Fruit fly (Drosophila melanogaster): ENCODE measurements around the gene Cpr65Ea.

The Cpr65Ea gene

DNA sequence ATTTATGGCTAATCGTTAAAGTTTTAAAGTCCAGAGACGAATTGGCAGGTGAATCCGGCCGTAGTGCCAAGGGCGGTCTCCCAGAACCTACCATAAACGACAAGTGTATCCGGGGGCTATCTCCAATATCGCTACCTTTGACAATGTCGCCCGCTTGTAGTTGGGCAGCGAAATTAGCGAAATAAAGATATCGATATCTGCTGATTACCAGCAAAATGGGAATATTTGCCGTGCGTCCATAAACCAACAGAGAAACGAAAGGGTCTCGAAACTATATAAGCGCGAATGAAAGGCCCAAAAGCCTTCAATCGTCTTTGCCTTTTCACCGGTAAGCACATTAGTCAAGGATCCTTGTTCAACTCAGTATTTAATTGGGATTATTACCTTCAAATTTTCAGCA lies 44.2 kb upstream of the Cpr65Ea start, which contains the start of gene Acbp3:
Gene Acbp3, plus strand, starts transcription at position 301 of the 400 bp plus-strand sequence.
- no peak for TF ChIP-seq dac (GFP tag; optimal IDR thresholded peaks at IDR 0.05)
- peak; percentile 3 for TF ChIP-seq Eip78C (GFP tag)

DNA sequence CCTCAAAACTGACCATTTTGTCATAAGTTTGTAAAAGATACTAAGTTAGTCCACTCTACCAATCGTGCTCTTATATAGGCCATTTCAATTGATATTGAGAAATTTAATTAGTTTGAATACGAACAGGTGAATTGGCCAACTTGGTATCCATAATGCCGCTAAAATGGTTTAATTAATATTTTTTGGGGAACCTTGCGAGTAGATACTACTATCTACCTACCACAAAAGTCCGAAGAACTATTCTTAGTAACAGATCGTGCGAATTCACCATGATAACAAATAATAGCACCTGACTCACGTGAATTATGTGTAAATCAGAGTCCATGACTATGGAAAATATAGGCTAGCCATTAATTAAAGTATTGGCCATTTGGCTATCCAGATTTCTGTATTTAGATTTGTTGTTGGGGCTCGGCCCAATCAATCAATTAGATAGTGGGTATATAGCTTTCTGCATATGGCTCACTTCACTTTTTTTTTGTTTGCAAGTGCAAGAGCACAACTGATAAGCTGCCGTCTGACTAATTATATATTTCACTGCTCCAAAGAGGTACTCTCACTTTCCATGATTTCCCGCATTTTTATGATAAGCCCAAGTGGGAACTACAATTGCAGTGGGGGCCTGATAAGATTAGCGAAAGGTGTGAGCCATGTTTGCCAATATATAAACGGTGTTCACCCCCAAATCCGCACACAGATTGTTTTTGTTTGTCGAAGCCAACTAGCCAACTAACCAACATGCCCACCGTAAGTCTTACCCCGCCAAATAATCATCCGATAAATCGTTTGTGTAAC lies 42.0 kb upstream of the Cpr65Ea start, which contains the start of the genes Acbp4 and Acbp6:
Gene Acbp4, minus strand, starts transcription at position 51 of the 795 bp plus-strand sequence.
Gene Acbp6, plus strand, starts transcription at position 690 of the 795 bp plus-strand sequence.
- TF ChIP-seq salr (GFP tag; optimal IDR thresholded peaks at IDR 0.05) (no peak), CG34406 (GFP tag; optimal IDR thresholded peaks at IDR 0.05) (no peak), CG1621 (tag; optimal IDR thresholded peaks at IDR 0.05) (no peak), eg (GFP tag; IDR thresholded peaks at IDR 0.05) (no peak), CG9139 (GFP tag; optimal IDR thresholded peaks at IDR 0.05) (no peak), Sox102F (GFP tag; optimal IDR thresholded peaks at IDR 0.05) (no peak), Gug (GFP tag; IDR thresholded peaks at IDR 0.05) (no peak), svp (GFP tag) (peak; percentile 36)

- TF ChIP-seq fkh (GFP tag; optimal IDR thresholded peaks at IDR 0.05) (peak; percentile 92), Gug (GFP tag; IDR thresholded peaks at IDR 0.05) (no peak)
These were observed 39.0 kb upstream of the Cpr65Ea start, which contains the start of the genes msl-3 and BBS1 for dm6 chr3L:7125289-7125955. Gene msl-3 (minus strand): TSS chr3L:7125533. Gene BBS1 (plus strand): TSS chr3L:7125905.

DNA sequence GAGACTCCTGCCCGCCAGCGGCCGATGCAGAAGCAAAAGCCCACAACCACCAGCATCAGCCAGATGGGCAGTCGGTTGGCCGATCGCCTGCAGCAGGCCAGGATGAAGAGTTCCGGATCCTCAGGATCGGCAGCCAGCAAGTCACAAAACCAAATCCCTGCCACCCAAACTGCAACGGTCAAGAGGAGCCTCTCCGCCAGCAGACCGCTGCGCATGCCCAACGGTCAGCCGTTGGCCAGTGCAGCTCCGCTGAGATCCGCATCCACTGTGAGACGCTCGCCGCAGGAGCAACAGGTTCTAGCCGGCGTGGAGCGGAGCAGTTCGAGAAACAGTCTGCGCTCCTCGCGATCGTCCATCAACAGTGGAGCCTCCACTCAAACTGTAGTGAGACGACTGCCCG lies 35.7 kb upstream of the Cpr65Ea start:
- TF ChIP-seq Hr39 (GFP tag; optimal IDR thresholded peaks at IDR 0.05) (no peak), Met (GFP tag; optimal IDR thresholded peaks at IDR 0.05) (no peak), CG8632 (GFP tag; optimal IDR thresholded peaks at IDR 0.05) (no peak), Sox102F (GFP tag; optimal IDR thresholded peaks at IDR 0.05) (no peak), CG31627 (GFP tag; optimal IDR thresholded peaks at IDR 0.05) (no peak), CG8319 (GFP tag; optimal IDR thresholded peaks at IDR 0.05) (no peak), Gug (GFP tag; IDR thresholded peaks at IDR 0.05) (no peak), salr (GFP tag; optimal IDR thresholded peaks at IDR 0.05) (no peak), OdsH (GFP tag; optimal IDR thresholded peaks at IDR 0.05) (no peak), CG3919 (GFP tag; optimal IDR thresholded peaks at IDR 0.05) (no peak), CG1621 (tag; optimal IDR thresholded peaks at IDR 0.05) (no peak), pdm3 (GFP tag; optimal IDR thresholded peaks at IDR 0.05) (no peak), CG6808 (GFP tag; optimal IDR thresholded peaks at IDR 0.05) (no peak), CG32006 (GFP tag; optimal IDR thresholded peaks at IDR 0.05) (no peak), esn (GFP tag; optimal IDR thresholded peaks at IDR 0.05) (no peak)

dm6 chr3L:7115944-7116343 lies 29.5 kb upstream of the Cpr65Ea start:
- no peak for TF ChIP-seq fd59A (GFP tag; optimal IDR thresholded peaks at IDR 0.05)
- no peak for TF ChIP-seq CG11902 (GFP tag; optimal IDR thresholded peaks at IDR 0.05)
- no peak for TF ChIP-seq Ets96B (tag; optimal IDR thresholded peaks at IDR 0.05)
- no peak for TF ChIP-seq CG6276 (GFP tag; optimal IDR thresholded peaks at IDR 0.05)

dm6 chr3L:7113010-7113409 lies 26.6 kb upstream of the Cpr65Ea start:
- peak; percentile 55 for TF ChIP-seq fd59A (GFP tag; optimal IDR thresholded peaks at IDR 0.05)
- peak; percentile 73 to 84 for TF ChIP-seq ss (GFP tag; optimal IDR thresholded peaks at IDR 0.05)
- TF ChIP-seq Sox102F (GFP tag; optimal IDR thresholded peaks at IDR 0.05), result peak; percentile 63
- no peak for TF ChIP-seq esn (GFP tag; optimal IDR thresholded peaks at IDR 0.05)
- peak; percentile 56 for TF ChIP-seq Hr39 (GFP tag; optimal IDR thresholded peaks at IDR 0.05)
- TF ChIP-seq acj6 (GFP tag; optimal IDR thresholded peaks at IDR 0.05), result peak; percentile 41
- no peak for TF ChIP-seq CG4318 (GFP tag; optimal IDR thresholded peaks at IDR 0.05)
- no peak for TF ChIP-seq fd85E (GFP tag; optimal IDR thresholded peaks at IDR 0.05)
- peak; percentile 43 for TF ChIP-seq CG10631 (GFP tag; optimal IDR thresholded peaks at IDR 0.05)
- no peak; the same call in 2 of the 3 replicates for TF ChIP-seq CG8119 (GFP tag; IDR thresholded peaks at IDR 0.05)
- peak; percentile 64 for TF ChIP-seq CG3032 (tag; optimal IDR thresholded peaks at IDR 0.05)
- no peak for TF ChIP-seq eg (GFP tag; IDR thresholded peaks at IDR 0.05)
- TF ChIP-seq Eip75B (GFP tag; optimal IDR thresholded peaks at IDR 0.05), result peak; percentile 62
- TF ChIP-seq CG6792 (GFP tag; optimal IDR thresholded peaks at IDR 0.05), result peak; percentile 37
- TF ChIP-seq topi (GFP tag; optimal IDR thresholded peaks at IDR 0.05), result peak; percentile 68
- no peak for TF ChIP-seq CG11762 (GFP tag; optimal IDR thresholded peaks at IDR 0.05; ENCODE audit: insufficient read depth)
- TF ChIP-seq CG11294 (GFP tag; IDR thresholded peaks at IDR 0.05), result no peak
- TF ChIP-seq CG10669 (GFP tag; optimal IDR thresholded peaks at IDR 0.05), result peak; percentile 57

All from whole organism, prepupa.